Fruit fly (Drosophila melanogaster) whole organism, pupa: ENCODE results near the gene c-cup.

Experiments
- CG10348 ChIP-seq: fragments of 200-800 bp; sonication (Bioruptor generic); IDR thresholded peaks from 2 replicates; pipeline ENCODE4 v1.3.6; 2022; ENCODE audit warnings: missing biosample characterization, missing genetic modification characterization
- CG13204 ChIP-seq: fragments of 200-800 bp; sonication (Bioruptor generic); optimal IDR thresholded peaks from 2 replicates; lab custom pipeline; 2018; ENCODE audit warnings: missing biosample characterization, mild to moderate bottlenecking, missing genetic modification characterization, moderate library complexity
- CG14655 ChIP-seq: fragments of 200-800 bp; sonication (Bioruptor generic); optimal IDR thresholded peaks from 3 replicates; lab custom pipeline; 2017; ENCODE audit warnings: mild to moderate bottlenecking, missing biosample characterization, missing genetic modification reagents, missing genetic modification characterization
- CG15710 ChIP-seq: fragments of 200-800 bp; sonication (Bioruptor generic); optimal IDR thresholded peaks from 2 replicates; lab custom pipeline; 2018; ENCODE audit warnings: missing biosample characterization, mild to moderate bottlenecking, missing genetic modification characterization, moderate library complexity
- CG32121 ChIP-seq: fragments of 200-800 bp; sonication (Bioruptor generic); IDR thresholded peaks from 2 replicates; pipeline ENCODE4 v1.3.6; 2022; ENCODE audit warnings: missing biosample characterization, missing genetic modification characterization
- CG34367 ChIP-seq: fragments of 200-800 bp; sonication (Bioruptor generic); optimal IDR thresholded peaks from 2 replicates; lab custom pipeline; 2018; ENCODE audit warnings: missing biosample characterization, mild to moderate bottlenecking, missing genetic modification characterization
- CG4496 ChIP-seq: fragments of 200-800 bp; sonication (Bioruptor generic); IDR thresholded peaks from 3 replicates; pipeline ENCODE4 v1.3.6; 2022; ENCODE audit warnings: missing biosample characterization, missing genetic modification characterization
- CG8301 ChIP-seq: fragments of 200-800 bp; sonication (Bioruptor generic); optimal IDR thresholded peaks from 2 replicates; lab custom pipeline; 2018; ENCODE audit warnings: missing biosample characterization, mild to moderate bottlenecking, missing genetic modification characterization
- CG9948 ChIP-seq: fragments of 200-800 bp; sonication (Bioruptor generic); optimal IDR thresholded peaks from 2 replicates; lab custom pipeline; 2018; ENCODE audit warnings: missing biosample characterization, mild to moderate bottlenecking, missing genetic modification characterization, moderate library complexity
- D1 ChIP-seq: fragments of 200-800 bp; sonication (Bioruptor generic); optimal IDR thresholded peaks from 2 replicates; lab custom pipeline; 2018; ENCODE audit warnings: missing biosample characterization, mild to moderate bottlenecking, missing genetic modification characterization, moderate library complexity
- EcR ChIP-seq: fragments of 200-800 bp; sonication (Bioruptor generic); optimal IDR thresholded peaks from 3 replicates; lab custom pipeline; 2019; ENCODE audit warnings: missing biosample characterization, missing genetic modification characterization, mild to moderate bottlenecking, moderate library complexity, missing genetic modification reagents
- Pif1B ChIP-seq: fragments of 200-800 bp; sonication (Bioruptor generic); optimal IDR thresholded peaks from 3 replicates; lab custom pipeline; 2016; ENCODE audit warnings: missing biosample characterization, missing genetic modification characterization
- Snoo ChIP-seq: fragments of 200-800 bp; sonication (Bioruptor generic); optimal IDR thresholded peaks from 3 replicates; lab custom pipeline; 2017; ENCODE audit warnings: missing biosample characterization, mild to moderate bottlenecking, missing genetic modification characterization, inconsistent platforms
- rn ChIP-seq: fragments of 200-800 bp; sonication (Bioruptor generic); IDR thresholded peaks from 2 replicates; pipeline ENCODE4 v1.3.6; 2022; ENCODE audit warnings: missing biosample characterization, missing genetic modification characterization

dm6 chr2L:1791723-1792122 is 40.6 kb downstream of the c-cup start, which contains the start of gene Gr22c:
- no peak for TF ChIP-seq CG34367
- TF ChIP-seq CG4496 (GFP tag; lab: Robert Waterston, UW), result no peak
- TF ChIP-seq CG32121 (GFP tag; lab: Robert Waterston, UW), result no peak
- TF ChIP-seq EcR (GFP tag; lab: Kevin White, UChicago), result no peak
- no peak for TF ChIP-seq CG15710
- no peak for TF ChIP-seq Pif1B (GFP tag; lab: Kevin White, UChicago)
- no peak for TF ChIP-seq rn
- TF ChIP-seq D1 (tag; lab: Kevin White, UChicago), result no peak
- TF ChIP-seq CG9948 (tag; lab: Kevin White, UChicago), result no peak
- no peak for TF ChIP-seq CG8301
- no peak for TF ChIP-seq CG10348
- TF ChIP-seq CG13204 (GFP tag; lab: Kevin White, UChicago), result no peak
- TF ChIP-seq CG14655 (GFP tag; lab: Kevin White, UChicago), result no peak
- no peak for TF ChIP-seq Snoo (tag; lab: Kevin White, UChicago)
